Worm (Caenorhabditis elegans) whole organism, L2 larva: ENCODE results near the gene K09C6.10.
"Not testable (repeated sequence)": the region's sequence is repeated elsewhere in the genome, so short reads cannot be mapped to it uniquely, and the experiment has no call there.

Experiments used
- C34F6.9 ChIP-seq: fragments of 150-350 bp; optimal IDR thresholded peaks from 2 replicates; lab custom pipeline; 2014; ENCODE audit warnings: missing biosample characterization, missing genetic modification characterization
- R02D3.7 ChIP-seq: fragments of 150-350 bp; optimal IDR thresholded peaks from 2 replicates; lab custom pipeline; 2014; ENCODE audit warnings: missing biosample characterization, missing genetic modification characterization
- ZK546.5 ChIP-seq: sonication (generic microtip); optimal IDR thresholded peaks from 2 replicates; lab custom pipeline; 2017; ENCODE audit warnings: missing biosample characterization, missing genetic modification characterization
- alr-1 ChIP-seq: fragments of 150-350 bp; optimal IDR thresholded peaks from 2 replicates; lab custom pipeline; 2014; ENCODE audit warnings: missing biosample characterization, missing genetic modification characterization
- ama-1 ChIP-seq: fragments of 150-350 bp; optimal IDR thresholded peaks from 2 replicates; lab custom pipeline; 2018; ENCODE audit warnings: inconsistent platforms
- blmp-1 ChIP-seq: sonication (generic microtip); optimal IDR thresholded peaks from 2 replicates; lab custom pipeline; 2017; ENCODE audit warnings: missing genetic modification characterization, mild to moderate bottlenecking, missing compliant biosample characterization, antibody characterized with exemption, moderate library complexity; ENCODE audit not compliant: insufficient read depth
- ceh-16 ChIP-seq: fragments of 150-350 bp; optimal IDR thresholded peaks from 2 replicates; lab custom pipeline; 2014; ENCODE audit warnings: missing biosample characterization, missing genetic modification characterization
- ceh-82 ChIP-seq: fragments of 150-350 bp; optimal IDR thresholded peaks from 2 replicates; lab custom pipeline; 2014; ENCODE audit warnings: missing biosample characterization, missing genetic modification characterization
- crh-2 ChIP-seq: sonication (generic microtip); optimal IDR thresholded peaks from 2 replicates; lab custom pipeline; 2017; ENCODE audit warnings: missing biosample characterization, missing genetic modification characterization
- dmd-4 ChIP-seq: sonication (generic microtip); optimal IDR thresholded peaks from 2 replicates; lab custom pipeline; 2017; ENCODE audit warnings: missing biosample characterization, missing genetic modification characterization
- egl-27 ChIP-seq: sonication (generic microtip); optimal IDR thresholded peaks from 3 replicates; lab custom pipeline; 2017; ENCODE audit warnings: missing biosample characterization, missing genetic modification reagents, missing genetic modification characterization
- elt-1 ChIP-seq: fragments of 150-350 bp; optimal IDR thresholded peaks from 2 replicates; lab custom pipeline; 2014; ENCODE audit warnings: missing biosample characterization, missing genetic modification characterization
- elt-3 ChIP-seq: sonication (generic microtip); optimal IDR thresholded peaks from 2 replicates; lab custom pipeline; 2017; ENCODE audit warnings: missing biosample characterization, missing genetic modification characterization
- fos-1 ChIP-seq: fragments of 150-350 bp; optimal IDR thresholded peaks from 2 replicates; lab custom pipeline; 2014; ENCODE audit warnings: missing biosample characterization, missing genetic modification characterization
- gmeb-1 ChIP-seq: fragments of 150-350 bp; optimal IDR thresholded peaks from 2 replicates; lab custom pipeline; 2014; ENCODE audit warnings: missing biosample characterization, missing genetic modification characterization
- lin-11 ChIP-seq: fragments of 150-350 bp; sonication (generic microtip); optimal IDR thresholded peaks from 2 replicates; lab custom pipeline; 2014; ENCODE audit warnings: missing biosample characterization, missing genetic modification characterization, inconsistent platforms, mixed read lengths
- lin-39 ChIP-seq: fragments of 150-350 bp; optimal IDR thresholded peaks from 2 replicates; lab custom pipeline; 2014; ENCODE audit warnings: missing biosample characterization, missing genetic modification reagents, missing genetic modification characterization
- lsy-2 ChIP-seq, 2 experiments: fragments of 150-350 bp in 1 of 2; sonication (generic microtip) in 1 of 2; optimal IDR thresholded peaks; 2 replicates each; lab custom pipeline; 2014 to 2017; ENCODE audit warnings: missing biosample characterization in 2 of 2, missing genetic modification characterization in 2 of 2
- mab-5 ChIP-seq: fragments of 150-350 bp; optimal IDR thresholded peaks from 2 replicates; lab custom pipeline; 2014; ENCODE audit warnings: missing biosample characterization, missing genetic modification characterization
- mdl-1 ChIP-seq, 2 experiments: fragments of 150-350 bp in 1 of 2; sonication (generic microtip) in 1 of 2; optimal IDR thresholded peaks; 2 replicates each; lab custom pipeline; 2017; ENCODE audit warnings: missing biosample characterization in 2 of 2, missing genetic modification characterization in 2 of 2
- nhr-11 ChIP-seq: fragments of 150-350 bp; optimal IDR thresholded peaks from 2 replicates; lab custom pipeline; 2014; ENCODE audit warnings: missing biosample characterization, missing genetic modification characterization
- nhr-21 ChIP-seq: fragments of 150-350 bp; optimal IDR thresholded peaks from 2 replicates; lab custom pipeline; 2014; ENCODE audit warnings: missing biosample characterization, missing genetic modification characterization
- nhr-237 ChIP-seq: fragments of 150-350 bp; optimal IDR thresholded peaks from 2 replicates; lab custom pipeline; 2014; ENCODE audit warnings: missing biosample characterization, missing genetic modification characterization
- nhr-25 ChIP-seq: fragments of 150-350 bp; sonication (generic microtip); optimal IDR thresholded peaks from 3 replicates; lab custom pipeline; 2014; ENCODE audit warnings: missing biosample characterization, missing genetic modification characterization
- nhr-6 ChIP-seq: fragments of 150-350 bp; optimal IDR thresholded peaks from 2 replicates; lab custom pipeline; 2014; ENCODE audit warnings: missing biosample characterization, missing genetic modification characterization
- nhr-77 ChIP-seq: fragments of 150-350 bp; optimal IDR thresholded peaks from 2 replicates; lab custom pipeline; 2014; ENCODE audit warnings: missing biosample characterization, missing genetic modification characterization
- peb-1 ChIP-seq: fragments of 150-350 bp; optimal IDR thresholded peaks from 2 replicates; lab custom pipeline; 2014; ENCODE audit warnings: missing biosample characterization, missing genetic modification characterization
- skn-1 ChIP-seq: sonication (generic microtip); optimal IDR thresholded peaks from 2 replicates; lab custom pipeline; 2017; ENCODE audit warnings: missing biosample characterization, missing genetic modification characterization
- sma-3 ChIP-seq: sonication (generic microtip); optimal IDR thresholded peaks from 2 replicates; lab custom pipeline; 2016; ENCODE audit warnings: missing genetic modification reagents, missing genetic modification characterization, missing compliant biosample characterization
- sma-9 ChIP-seq, 2 experiments: fragments of 150-350 bp in 1 of 2; sonication (generic microtip) in 1 of 2; optimal IDR thresholded peaks; 2 replicates each; lab custom pipeline; 2014 to 2016; ENCODE audit warnings: missing genetic modification characterization in 2 of 2, mild to moderate bottlenecking in 1 of 2, missing biosample characterization in 1 of 2, missing compliant biosample characterization in 1 of 2, missing genetic modification reagents in 1 of 2, moderate library complexity in 1 of 2
- zag-1 ChIP-seq: fragments of 150-350 bp; optimal IDR thresholded peaks from 2 replicates; lab custom pipeline; 2014; ENCODE audit warnings: missing biosample characterization, missing genetic modification characterization
- ztf-1 ChIP-seq: fragments of 200-800 bp; sonication (Bioruptor generic); conservative IDR thresholded peaks from 2 replicates; pipeline ENCODE4 v1.3.6; 2022; ENCODE audit warnings: missing genetic modification characterization, missing compliant biosample characterization
- ztf-4 ChIP-seq: fragments of 150-350 bp; optimal IDR thresholded peaks from 2 replicates; lab custom pipeline; 2014; ENCODE audit warnings: missing biosample characterization, missing genetic modification characterization

K09C6.10 gene

DNA sequence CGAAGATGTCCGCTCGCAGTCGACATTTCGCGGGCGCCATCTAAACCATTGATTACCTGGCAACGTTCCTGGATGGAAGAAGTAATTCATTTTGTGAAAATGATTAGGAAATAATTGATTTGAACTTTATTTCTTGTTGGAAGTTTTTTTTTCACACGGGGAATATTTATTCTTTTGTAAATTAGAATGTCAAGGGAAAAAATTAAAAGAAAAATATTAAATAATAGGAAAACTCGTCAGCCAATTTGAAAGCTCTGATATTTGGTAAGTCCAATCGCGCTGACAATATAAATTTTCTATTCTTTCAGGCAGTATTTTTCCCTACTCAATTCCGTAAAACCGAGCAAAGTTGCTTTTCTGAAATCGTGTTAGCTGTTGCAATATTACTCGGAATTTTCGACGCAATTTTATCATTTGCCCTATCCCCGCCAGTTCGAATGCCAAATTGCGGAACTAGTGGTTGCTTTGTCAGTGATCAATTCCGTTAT, at the start of gene K09C6.10, which contains the start of gene K09C6.7:
K09C6.10 (plus strand) TSS at position 438 of the 488 bp plus-strand sequence.
K09C6.7 (minus strand) TSS at position 101 of the 488 bp plus-strand sequence.
- TF ChIP-seq lin-11, nhr-6, R02D3.7 (tag; lab: Kevin White, UChicago): not testable (repeated sequence)

DNA sequence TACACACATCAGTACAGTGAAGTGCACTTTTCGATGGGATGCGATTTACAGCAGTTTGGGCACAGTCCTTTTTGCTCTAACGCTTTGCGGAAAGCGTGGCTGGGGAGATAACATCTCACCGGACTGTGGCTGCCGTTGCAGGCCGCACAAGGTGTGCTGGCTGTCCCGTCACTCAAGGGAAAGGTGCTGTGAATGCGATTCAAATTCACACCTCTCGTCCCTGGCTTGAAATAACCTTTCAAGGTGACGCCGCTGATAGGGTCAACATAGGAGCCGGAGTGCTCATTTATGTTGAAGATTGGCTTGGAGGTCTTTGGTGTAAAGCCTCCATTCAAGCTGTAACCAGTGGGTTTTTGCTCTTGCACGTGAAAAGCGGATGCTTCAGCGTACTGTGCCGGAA, 45.1 kb upstream of the K09C6.10 start:
- no peak for TF ChIP-seq nhr-11 (tag; lab: Kevin White, UChicago)
- TF ChIP-seq, all 48 proteins: peak for 0

DNA sequence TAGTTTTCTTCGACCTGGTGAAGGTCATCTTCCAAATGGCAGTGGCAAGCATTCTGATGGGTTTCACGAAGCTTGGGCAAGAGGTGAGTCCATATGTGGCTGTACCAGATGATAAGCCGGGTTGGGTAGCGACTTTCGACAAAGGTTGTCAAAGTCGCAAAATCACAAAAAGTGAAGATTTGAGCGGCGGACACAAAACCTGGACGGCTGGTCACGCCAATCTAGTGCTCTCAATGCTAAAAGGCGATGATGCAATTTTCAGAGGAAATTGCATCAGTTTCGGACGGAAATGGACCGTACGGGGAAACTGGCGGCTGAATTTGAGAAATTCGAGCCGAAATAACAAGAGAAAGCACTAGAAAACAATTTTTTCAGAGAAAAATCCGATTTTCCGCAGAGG, 42.0 kb upstream of the K09C6.10 start:
- TF ChIP-seq blmp-1 (no peak), skn-1 (no peak), lin-39 (tag; lab: Kevin White, UChicago) (no peak), ztf-1 (GFP tag; lab: Robert Waterston, UW) (no peak), C34F6.9 (no peak), nhr-237 (tag; lab: Kevin White, UChicago) (no peak), nhr-6 (tag; lab: Kevin White, UChicago) (no peak), mab-5 (no peak), mdl-1 (tag; optimal IDR thresholded peaks at IDR 0.05; lab: Kevin White, UChicago) (no peak), lsy-2 (tag; optimal IDR thresholded peaks at IDR 0.05; lab: Kevin White, UChicago) (no peak), nhr-21 (tag; lab: Kevin White, UChicago) (no peak), crh-2 (tag; lab: Kevin White, UChicago) (no peak), elt-1 (no peak)

DNA sequence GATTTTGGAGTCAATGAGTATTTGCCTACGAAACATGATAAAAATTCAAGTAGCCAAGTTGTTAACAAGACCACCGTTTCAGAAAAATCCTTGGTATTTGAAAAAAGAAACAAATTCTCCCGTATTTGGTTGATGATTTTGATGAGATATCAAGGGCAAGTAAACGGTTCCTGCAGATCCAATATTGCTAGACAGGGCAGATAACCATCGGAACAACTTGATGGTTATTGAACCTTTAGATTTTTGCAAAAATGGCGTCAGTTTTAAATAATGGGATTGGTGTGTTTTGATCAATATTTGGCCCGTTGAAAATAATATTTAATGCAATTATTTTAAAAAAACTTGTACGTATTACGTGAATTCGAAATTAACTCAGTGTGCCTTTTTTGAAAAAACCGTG, 39.0 kb upstream of the K09C6.10 start:
- TF ChIP-seq sma-9 (GFP tag; optimal IDR thresholded peaks at IDR 0.05; lab: Kevin White, UChicago) (peak; percentile 70), sma-9 (tag; optimal IDR thresholded peaks at IDR 0.05; lab: Kevin White, UChicago) (no peak), dmd-4 (no peak), zag-1 (no peak), elt-1 (peak; percentile 3)
- TF ChIP-seq, all 48 proteins: peak for 2

- TF ChIP-seq lsy-2 (tag; optimal IDR thresholded peaks at IDR 0.05; lab: Kevin White, UChicago), result no peak
- TF ChIP-seq ztf-1 (GFP tag; lab: Robert Waterston, UW), result no peak
- TF ChIP-seq elt-1, result peak; percentile 89
- TF ChIP-seq C34F6.9, result no peak
- TF ChIP-seq peb-1 (tag; lab: Kevin White, UChicago), result no peak
- TF ChIP-seq sma-9 (GFP tag; optimal IDR thresholded peaks at IDR 0.05; lab: Kevin White, UChicago), result peak; percentile 77
- no peak for TF ChIP-seq sma-9 (tag; optimal IDR thresholded peaks at IDR 0.05; lab: Kevin White, UChicago)
- TF ChIP-seq fos-1 (tag; lab: Kevin White, UChicago), result no peak
- peak; percentile 33 for TF ChIP-seq ceh-16
- TF ChIP-seq zag-1, result no peak
- TF ChIP-seq ZK546.5, result no peak
- TF ChIP-seq nhr-237 (tag; lab: Kevin White, UChicago), result no peak
- no peak for TF ChIP-seq egl-27 (tag; lab: Kevin White, UChicago)
- no peak for TF ChIP-seq alr-1 (tag; lab: Kevin White, UChicago)
- TF ChIP-seq ztf-4 (tag; lab: Kevin White, UChicago), result no peak
- TF ChIP-seq nhr-25 (tag; lab: Kevin White, UChicago), result no peak
- TF ChIP-seq crh-2 (tag; lab: Kevin White, UChicago), result no peak
- no peak for TF ChIP-seq nhr-77 (tag; lab: Kevin White, UChicago)
- TF ChIP-seq nhr-6 (tag; lab: Kevin White, UChicago), result no peak
- TF ChIP-seq sma-3 (GFP tag; lab: Kevin White, UChicago), result no peak
- no peak for TF ChIP-seq ama-1 (lab: Kevin White, UChicago)
- TF ChIP-seq ceh-82, result no peak
- no peak for TF ChIP-seq elt-3 (tag; lab: Kevin White, UChicago)
- no peak for TF ChIP-seq gmeb-1
- TF ChIP-seq R02D3.7 (tag; lab: Kevin White, UChicago), result no peak
- TF ChIP-seq blmp-1, result no peak
- TF ChIP-seq skn-1, result no peak
- TF ChIP-seq, all 48 proteins: peak for 3
Measured at ce11 chrV:801555-802060, 37.6 kb upstream of the K09C6.10 start.
